Worm (Caenorhabditis elegans): Measurements from ENCODE around the gene C17H12.11.

The C17H12.11 gene

DNA sequence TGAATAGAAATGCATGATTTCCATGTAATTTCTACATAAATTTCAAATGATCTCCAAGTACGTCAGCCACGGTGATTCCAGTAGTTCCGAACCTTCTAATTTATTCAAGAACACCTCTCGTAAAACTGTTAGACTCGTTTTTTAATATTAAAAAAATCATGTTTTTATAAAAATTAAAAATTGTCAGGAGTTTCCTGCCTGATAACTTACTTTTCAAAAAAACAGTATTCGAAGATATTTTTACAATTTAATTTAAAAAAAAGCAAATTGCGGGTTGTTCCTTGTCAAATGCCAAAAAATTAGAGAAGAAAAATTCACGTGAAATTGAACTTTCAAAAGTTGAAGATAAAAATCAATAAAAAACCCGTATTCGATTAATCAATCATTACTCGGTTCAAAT, 6.7 kb upstream of the C17H12.11 start, which contains the start of the genes C17H12.3 and C17H12.12:
TSS of gene C17H12.3 (minus strand) at position 101 of the 400 bp plus-strand sequence.
TSS of gene C17H12.12 (plus strand) at position 396 of the 400 bp plus-strand sequence.
- TF ChIP-seq hlh-13 (GFP tag; optimal IDR thresholded peaks at IDR 0.05) (no peak), unc-55 (GFP tag; optimal IDR thresholded peaks at IDR 0.05) (no peak), ama-1 (optimal IDR thresholded peaks at IDR 0.05) (no peak), ceh-2 (tag; optimal IDR thresholded peaks at IDR 0.05) (no peak), rnt-1 (tag; optimal IDR thresholded peaks at IDR 0.05) (no peak), ztf-16 (tag; optimal IDR thresholded peaks at IDR 0.05) (no peak), zip-5 (tag; optimal IDR thresholded peaks at IDR 0.05) (no peak), npax-4 (tag; optimal IDR thresholded peaks at IDR 0.05) (no peak)

DNA sequence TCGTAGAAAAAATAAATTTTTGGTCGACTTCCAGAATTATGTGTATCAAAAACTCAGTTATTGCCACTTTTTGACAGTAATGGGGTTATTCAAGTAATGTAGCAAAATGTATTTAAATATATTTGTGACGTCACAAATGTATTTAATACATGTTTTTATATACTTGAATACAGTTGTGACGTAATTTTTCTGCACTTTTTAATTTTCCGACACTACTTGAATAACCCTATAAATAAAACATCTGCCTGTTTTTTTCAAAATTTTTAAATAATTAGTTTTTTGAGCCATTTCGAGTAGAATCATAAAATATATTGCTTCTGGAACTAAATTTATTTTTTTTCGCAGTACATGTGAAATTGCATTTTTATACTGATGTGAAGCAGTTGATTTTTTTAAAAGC, 1.1 kb downstream of the C17H12.11 start:
- TF ChIP-seq unc-42 (tag; optimal IDR thresholded peaks at IDR 0.05) (no peak), hlh-13 (GFP tag; optimal IDR thresholded peaks at IDR 0.05) (no peak), gmeb-2 (tag; optimal IDR thresholded peaks at IDR 0.05) (no peak), pha-2 (tag; optimal IDR thresholded peaks at IDR 0.05) (no peak), ceh-48 (tag; optimal IDR thresholded peaks at IDR 0.05) (no peak), pat-9 (tag; optimal IDR thresholded peaks at IDR 0.05) (no peak), tbx-7 (tag; optimal IDR thresholded peaks at IDR 0.05) (no peak), rnt-1 (tag; optimal IDR thresholded peaks at IDR 0.05) (no peak), ceh-14 (tag; optimal IDR thresholded peaks at IDR 0.05) (no peak), hlh-15 (tag; optimal IDR thresholded peaks at IDR 0.05) (no peak), tbx-2 (tag; optimal IDR thresholded peaks at IDR 0.05) (no peak), ceh-19 (GFP tag; optimal IDR thresholded peaks at IDR 0.05) (no peak)

- no peak for TF ChIP-seq unc-3 (GFP tag; conservative IDR thresholded peaks at IDR 0.05)
- TF ChIP-seq unc-3 (tag; optimal IDR thresholded peaks at IDR 0.05): no peak
- TF ChIP-seq ceh-9 (tag; optimal IDR thresholded peaks at IDR 0.05): no peak
- peak; percentile 0 for TF ChIP-seq rnt-1 (tag; optimal IDR thresholded peaks at IDR 0.05)
Observed at ce11 chrIV:6803805-6804344, 1.7 kb downstream of the C17H12.11 start.

- TF ChIP-seq tbx-7 (tag; optimal IDR thresholded peaks at IDR 0.05) (no peak), ceh-18 (tag; optimal IDR thresholded peaks at IDR 0.05) (no peak), hlh-30 (tag; optimal IDR thresholded peaks at IDR 0.05; ENCODE audit: insufficient read depth) (no peak), fkh-10 (GFP tag; optimal IDR thresholded peaks at IDR 0.05) (no peak), ttx-3 (tag; optimal IDR thresholded peaks at IDR 0.05) (no peak)
Observed at ce11 chrIV:6804815-6805214, 2.6 kb downstream of the C17H12.11 start, which contains the start of gene C17H12.37. C17H12.37 (plus strand) TSS chrIV:6805115.

DNA sequence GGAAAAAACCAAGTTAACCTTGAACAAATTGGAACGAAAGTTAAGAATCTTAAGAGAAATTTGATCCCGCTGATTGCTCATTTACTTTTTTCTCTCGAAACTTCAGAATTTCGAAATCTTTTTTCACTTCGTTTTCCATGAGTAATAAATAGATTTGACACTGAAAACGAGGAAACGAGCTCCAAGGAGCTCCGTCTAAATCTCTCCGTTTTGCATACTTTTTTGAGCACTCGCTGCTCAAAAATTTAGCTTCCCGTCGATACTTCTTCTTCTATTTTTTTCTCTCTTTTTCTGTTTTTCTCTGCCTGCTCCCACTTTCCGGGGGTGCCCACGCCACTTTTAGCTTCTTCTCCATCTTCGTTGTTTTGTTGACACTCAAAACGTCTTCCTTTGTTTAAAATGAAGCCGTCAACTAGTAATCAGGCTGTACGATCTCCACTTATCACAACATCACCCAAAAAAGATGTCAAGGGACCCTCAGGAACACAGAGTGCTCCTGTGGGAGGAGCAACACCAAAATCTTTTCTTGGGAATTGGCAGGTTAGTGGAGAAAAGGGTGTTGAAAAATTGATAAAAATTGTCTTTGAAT, 4.4 kb downstream of the C17H12.11 start, which contains the start of gene C17H12.10:
TSS of gene C17H12.10 (plus strand) at position 325 of the 589 bp plus-strand sequence.
- TF ChIP-seq unc-42 (tag; optimal IDR thresholded peaks at IDR 0.05) (peak; percentile 86), sox-2 (GFP tag; IDR thresholded peaks at IDR 0.05) (no peak), ceh-18 (tag; optimal IDR thresholded peaks at IDR 0.05) (peak; percentile 15), npax-4 (tag; optimal IDR thresholded peaks at IDR 0.05) (no peak), ceh-31 (tag; optimal IDR thresholded peaks at IDR 0.05) (peak; percentile 13)

DNA sequence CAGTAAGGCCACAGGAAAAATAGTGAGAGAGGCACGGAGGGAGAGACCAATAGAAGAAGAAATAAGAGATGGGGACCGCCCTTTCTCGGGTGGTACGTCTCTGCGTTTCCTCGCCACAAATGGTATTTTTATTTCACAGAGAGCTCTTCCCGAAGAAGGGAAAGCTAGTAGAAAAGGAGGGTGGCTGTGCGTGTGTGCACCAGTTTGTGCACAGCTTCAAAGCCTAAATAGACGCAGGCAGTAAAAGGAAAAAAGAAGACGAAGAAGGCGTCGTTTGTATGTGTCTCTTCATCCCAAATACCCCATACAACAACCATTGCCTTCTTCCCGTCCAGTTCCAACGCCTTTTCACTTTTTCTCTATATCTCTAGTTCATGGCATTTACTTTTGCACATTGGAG, 7.6 kb downstream of the C17H12.11 start:
- TF ChIP-seq unc-42 (tag; optimal IDR thresholded peaks at IDR 0.05) (peak; percentile 59), ceh-14 (tag; optimal IDR thresholded peaks at IDR 0.05) (peak; percentile 29), C08G9.2 (tag; optimal IDR thresholded peaks at IDR 0.05) (peak; percentile 3), fkh-10 (GFP tag; optimal IDR thresholded peaks at IDR 0.05) (peak; percentile 26), nfya-1 (tag; optimal IDR thresholded peaks at IDR 0.05) (peak; percentile 70), tbx-2 (tag; optimal IDR thresholded peaks at IDR 0.05) (peak; percentile 54), ahr-1 (tag; optimal IDR thresholded peaks at IDR 0.05) (no peak), ceh-31 (tag; optimal IDR thresholded peaks at IDR 0.05) (peak; percentile 86), unc-3 (GFP tag; conservative IDR thresholded peaks at IDR 0.05) (no peak), unc-3 (tag; optimal IDR thresholded peaks at IDR 0.05) (no peak), che-1 (tag; optimal IDR thresholded peaks at IDR 0.05) (no peak), sdc-2 (tag; optimal IDR thresholded peaks at IDR 0.05) (peak; percentile 42), syd-9 (tag; optimal IDR thresholded peaks at IDR 0.05) (peak; percentile 52), ceh-6 (GFP tag; optimal IDR thresholded peaks at IDR 0.05) (no peak), ref-2 (tag; optimal IDR thresholded peaks at IDR 0.05) (peak; percentile 68), ceh-19 (GFP tag; optimal IDR thresholded peaks at IDR 0.05) (peak; percentile 75), ceh-34 (tag; optimal IDR thresholded peaks at IDR 0.05) (peak; percentile 82), unc-55 (GFP tag; optimal IDR thresholded peaks at IDR 0.05) (no peak), rnt-1 (tag; optimal IDR thresholded peaks at IDR 0.05) (no peak)

Data from whole organism, late embryonic.